Fruit fly (Drosophila melanogaster) whole organism, prepupa: Measurements from ENCODE around the gene kibra.
A peak's percentile ranks its signal among the peaks of the same experiment; 100 is the strongest.

Source experiments
- CG10631 ChIP-seq: fragments of 200-800 bp; sonication (Bioruptor generic); optimal IDR thresholded peaks from 2 replicates; lab custom pipeline; 2016; ENCODE audit warnings: missing biosample characterization, missing genetic modification characterization
- CG10669 ChIP-seq: fragments of 200-800 bp; sonication (Bioruptor generic); optimal IDR thresholded peaks from 3 replicates; lab custom pipeline; 2018; ENCODE audit warnings: missing biosample characterization, mild to moderate bottlenecking, missing genetic modification characterization, moderate library complexity
- CG11762 ChIP-seq: fragments of 200-800 bp; sonication (Bioruptor generic); optimal IDR thresholded peaks from 3 replicates; lab custom pipeline; 2016; ENCODE audit warnings: missing biosample characterization, missing genetic modification characterization; ENCODE audit not compliant: insufficient read depth
- CG11902 ChIP-seq: fragments of 200-800 bp; sonication (Bioruptor generic); optimal IDR thresholded peaks from 3 replicates; lab custom pipeline; 2016; ENCODE audit warnings: missing biosample characterization, missing genetic modification characterization
- CG15336 ChIP-seq: fragments of 200-800 bp; sonication (Bioruptor generic); IDR thresholded peaks from 2 replicates; pipeline ENCODE4 v1.3.6; 2022; ENCODE audit warnings: missing biosample characterization, missing genetic modification characterization
- CG1621 ChIP-seq: fragments of 200-800 bp; sonication (Bioruptor generic); optimal IDR thresholded peaks from 3 replicates; lab custom pipeline; 2018; ENCODE audit warnings: missing biosample characterization, mild to moderate bottlenecking, missing genetic modification characterization
- CG16779 ChIP-seq: fragments of 200-800 bp; sonication (Bioruptor generic); optimal IDR thresholded peaks from 3 replicates; lab custom pipeline; 2017; ENCODE audit warnings: missing biosample characterization, mild to moderate bottlenecking, missing genetic modification characterization
- CG3032 ChIP-seq: fragments of 200-800 bp; optimal IDR thresholded peaks from 2 replicates; lab custom pipeline; 2019; ENCODE audit warnings: missing biosample characterization, mild to moderate bottlenecking, missing genetic modification characterization, moderate library complexity
- CG32006 ChIP-seq: fragments of 200-800 bp; sonication (Bioruptor generic); optimal IDR thresholded peaks from 3 replicates; lab custom pipeline; 2017; ENCODE audit warnings: missing biosample characterization, mild to moderate bottlenecking, missing genetic modification characterization
- CG34406 ChIP-seq: fragments of 200-800 bp; sonication (Bioruptor generic); optimal IDR thresholded peaks from 3 replicates; lab custom pipeline; 2016; ENCODE audit warnings: missing biosample characterization, missing genetic modification characterization
- CG4318 ChIP-seq: fragments of 200-800 bp; sonication (Bioruptor generic); optimal IDR thresholded peaks from 3 replicates; lab custom pipeline; 2017; ENCODE audit warnings: missing biosample characterization, mild to moderate bottlenecking, missing genetic modification characterization
- CG6163 ChIP-seq: fragments of 200-800 bp; sonication (Bioruptor generic); IDR thresholded peaks from 3 replicates; pipeline ENCODE4 v1.3.6; 2022; ENCODE audit warnings: missing biosample characterization, missing genetic modification characterization
- CG6276 ChIP-seq: fragments of 200-800 bp; sonication (Bioruptor generic); optimal IDR thresholded peaks from 2 replicates; lab custom pipeline; 2017; ENCODE audit warnings: missing biosample characterization, mild to moderate bottlenecking, missing genetic modification characterization
- CG6808 ChIP-seq: fragments of 200-800 bp; sonication (Bioruptor generic); optimal IDR thresholded peaks from 3 replicates; lab custom pipeline; 2017; ENCODE audit warnings: missing biosample characterization, missing genetic modification characterization, mild to moderate bottlenecking, moderate library complexity, missing genetic modification reagents
- CG6854 ChIP-seq: fragments of 200-800 bp; sonication (Bioruptor generic); optimal IDR thresholded peaks from 2 replicates; lab custom pipeline; 2017; ENCODE audit warnings: missing biosample characterization, mild to moderate bottlenecking, missing genetic modification characterization
- CG7368 ChIP-seq: fragments of 200-800 bp; sonication (Bioruptor generic); optimal IDR thresholded peaks from 3 replicates; lab custom pipeline; 2016; ENCODE audit warnings: missing biosample characterization, missing genetic modification characterization
- CG8319 ChIP-seq: fragments of 200-800 bp; sonication (Bioruptor generic); optimal IDR thresholded peaks from 3 replicates; lab custom pipeline; 2016; ENCODE audit warnings: missing biosample characterization, missing genetic modification characterization
- CG8632 ChIP-seq: fragments of 200-800 bp; sonication (Bioruptor generic); optimal IDR thresholded peaks from 3 replicates; lab custom pipeline; 2016; ENCODE audit warnings: missing biosample characterization, missing genetic modification characterization
- CG9139 ChIP-seq: fragments of 200-800 bp; sonication (Bioruptor generic); optimal IDR thresholded peaks from 3 replicates; lab custom pipeline; 2017; ENCODE audit warnings: missing biosample characterization, mild to moderate bottlenecking, missing genetic modification characterization
- Eip75B ChIP-seq: fragments of 200-800 bp; sonication (Bioruptor generic); optimal IDR thresholded peaks from 3 replicates; lab custom pipeline; 2016; ENCODE audit warnings: missing biosample characterization, missing genetic modification characterization
- Eip78C ChIP-seq: fragments of 200-800 bp; sonication (Bioruptor generic); peaks from one replicate; lab custom pipeline; 2016; ENCODE audit warnings: missing biosample characterization, missing genetic modification characterization
- Eip93F ChIP-seq: fragments of 200-800 bp; sonication (Bioruptor generic); optimal IDR thresholded peaks from 2 replicates; lab custom pipeline; 2016; ENCODE audit warnings: missing biosample characterization, mild to moderate bottlenecking, missing genetic modification characterization
- Ets21C ChIP-seq: fragments of 200-800 bp; sonication (Bioruptor generic); optimal IDR thresholded peaks from 3 replicates; lab custom pipeline; 2016; ENCODE audit warnings: missing biosample characterization, missing genetic modification characterization
- Ets96B ChIP-seq: fragments of 200-800 bp; optimal IDR thresholded peaks from 2 replicates; lab custom pipeline; 2019; ENCODE audit warnings: missing biosample characterization, mild to moderate bottlenecking, missing genetic modification characterization, moderate library complexity
- Gug ChIP-seq: fragments of 200-800 bp; sonication (Bioruptor generic); IDR thresholded peaks from 2 replicates; pipeline ENCODE4 v1.3.6; 2022; ENCODE audit warnings: missing biosample characterization, missing genetic modification characterization
- Hr39 ChIP-seq: fragments of 200-800 bp; sonication (Bioruptor generic); optimal IDR thresholded peaks from 2 replicates; lab custom pipeline; 2016; ENCODE audit warnings: missing biosample characterization, missing genetic modification characterization
- Hr4 ChIP-seq: fragments of 200-800 bp; sonication (Bioruptor generic); optimal IDR thresholded peaks from 3 replicates; lab custom pipeline; 2016; ENCODE audit warnings: missing biosample characterization, missing genetic modification characterization
- Lpt ChIP-seq: fragments of 200-800 bp; sonication (Bioruptor generic); optimal IDR thresholded peaks from 3 replicates; lab custom pipeline; 2016; ENCODE audit warnings: missing biosample characterization, missing genetic modification characterization
- Met ChIP-seq: fragments of 200-800 bp; sonication (Bioruptor generic); optimal IDR thresholded peaks from 3 replicates; lab custom pipeline; 2016; ENCODE audit warnings: missing biosample characterization, missing genetic modification characterization
- OdsH ChIP-seq: fragments of 200-800 bp; sonication (Bioruptor generic); optimal IDR thresholded peaks from 3 replicates; lab custom pipeline; 2016; ENCODE audit warnings: missing biosample characterization, missing genetic modification characterization
- Smox ChIP-seq: fragments of 200-800 bp; sonication (Bioruptor generic); optimal IDR thresholded peaks from 3 replicates; lab custom pipeline; 2016; ENCODE audit warnings: missing biosample characterization, missing genetic modification characterization
- Sox102F ChIP-seq: fragments of 200-800 bp; sonication (Bioruptor generic); optimal IDR thresholded peaks from 2 replicates; lab custom pipeline; 2016; ENCODE audit warnings: missing biosample characterization, mild to moderate bottlenecking, missing genetic modification characterization
- achi ChIP-seq: fragments of 200-800 bp; sonication (Bioruptor generic); optimal IDR thresholded peaks from 3 replicates; lab custom pipeline; 2016; ENCODE audit warnings: missing biosample characterization, missing genetic modification characterization
- acj6 ChIP-seq: fragments of 200-800 bp; sonication (Bioruptor generic); optimal IDR thresholded peaks from 3 replicates; lab custom pipeline; 2016; ENCODE audit warnings: missing biosample characterization, missing genetic modification characterization
- cyc ChIP-seq: fragments of 200-800 bp; sonication (Bioruptor generic); optimal IDR thresholded peaks from 3 replicates; lab custom pipeline; 2016; ENCODE audit warnings: missing biosample characterization, missing genetic modification characterization
- dac ChIP-seq: fragments of 200-800 bp; sonication (Bioruptor generic); optimal IDR thresholded peaks from 2 replicates; lab custom pipeline; 2017; ENCODE audit warnings: missing biosample characterization, mild to moderate bottlenecking, missing genetic modification characterization
- eg ChIP-seq: fragments of 200-800 bp; sonication (Bioruptor generic); IDR thresholded peaks from 3 replicates; pipeline ENCODE4 v1.3.6; 2022; ENCODE audit warnings: missing biosample characterization, missing genetic modification characterization
- esn ChIP-seq: fragments of 200-800 bp; sonication (Bioruptor generic); optimal IDR thresholded peaks from 2 replicates; lab custom pipeline; 2016; ENCODE audit warnings: missing biosample characterization, mild to moderate bottlenecking, missing genetic modification characterization, moderate library complexity
- fd59A ChIP-seq: fragments of 200-800 bp; sonication (Bioruptor generic); optimal IDR thresholded peaks from 2 replicates; lab custom pipeline; 2017; ENCODE audit warnings: missing biosample characterization, mild to moderate bottlenecking, missing genetic modification characterization, missing genetic modification reagents
- fd85E ChIP-seq: fragments of 200-800 bp; sonication (Bioruptor generic); optimal IDR thresholded peaks from 3 replicates; lab custom pipeline; 2016; ENCODE audit warnings: missing biosample characterization, missing genetic modification characterization
- fkh ChIP-seq: fragments of 200-800 bp; sonication (Bioruptor generic); optimal IDR thresholded peaks from 3 replicates; lab custom pipeline; 2017; ENCODE audit warnings: missing biosample characterization, mild to moderate bottlenecking, missing genetic modification characterization, moderate library complexity
- pdm3 ChIP-seq: fragments of 200-800 bp; sonication (Bioruptor generic); optimal IDR thresholded peaks from 3 replicates; lab custom pipeline; 2016; ENCODE audit warnings: missing biosample characterization, missing genetic modification characterization
- spab ChIP-seq: fragments of 200-800 bp; sonication (Bioruptor generic); optimal IDR thresholded peaks from 2 replicates; lab custom pipeline; 2017; ENCODE audit warnings: missing biosample characterization, mild to moderate bottlenecking, missing genetic modification characterization, missing genetic modification reagents
- svp ChIP-seq: fragments of 200-800 bp; sonication (Bioruptor generic); peaks from one replicate; lab custom pipeline; 2016; ENCODE audit warnings: missing biosample characterization, missing genetic modification characterization
- topi ChIP-seq: fragments of 200-800 bp; sonication (Bioruptor generic); optimal IDR thresholded peaks from 3 replicates; lab custom pipeline; 2016; ENCODE audit warnings: missing biosample characterization, missing genetic modification characterization

kibra gene

DNA sequence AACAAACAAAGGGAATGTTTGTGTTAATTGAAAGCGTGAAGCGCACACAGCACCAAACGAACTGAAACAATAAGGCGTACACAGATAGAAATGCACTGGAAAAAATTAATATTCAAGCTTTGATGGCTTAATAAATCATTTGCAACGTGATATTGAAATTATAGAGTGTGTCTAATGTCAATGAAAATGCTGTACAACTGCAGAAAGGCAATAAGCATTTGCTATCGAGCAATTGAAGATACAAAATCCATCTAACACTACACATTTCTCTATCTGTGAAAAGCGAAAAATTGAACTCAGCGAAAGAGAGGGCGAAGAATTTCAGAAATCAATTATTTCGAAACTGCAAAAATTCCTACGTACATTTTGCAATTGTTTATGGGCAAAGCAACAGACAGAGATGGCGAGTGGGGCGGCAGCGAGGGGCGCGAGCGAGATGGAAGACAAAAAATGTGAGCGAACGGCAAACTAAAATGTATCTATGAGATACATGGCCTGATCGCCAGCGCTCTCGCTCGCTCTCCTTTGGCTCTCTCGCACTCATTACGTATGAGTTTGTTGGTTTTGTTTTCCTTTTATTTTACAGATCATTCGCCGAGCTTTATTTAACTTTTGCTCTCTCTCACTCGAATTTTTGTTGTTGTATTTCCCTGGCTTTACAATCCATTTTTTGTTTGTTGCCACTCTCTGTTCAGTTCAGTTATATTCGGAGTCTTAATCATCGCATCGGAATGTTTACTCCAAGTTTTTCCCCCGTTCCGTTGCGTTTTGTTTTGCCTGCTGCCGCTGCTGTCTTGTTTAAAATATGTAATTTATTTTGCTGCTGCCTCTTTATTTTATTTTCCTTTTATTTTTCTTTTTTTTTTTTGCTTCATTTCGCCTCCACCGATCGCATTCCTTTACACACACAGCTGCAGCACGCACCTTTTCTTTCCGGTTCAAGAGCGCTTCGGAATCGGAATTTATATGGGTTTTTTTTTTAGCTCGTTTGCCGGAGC lies 1.8 kb downstream of the kibra start (continued):
- TF ChIP-seq Eip93F (peak; percentile 14), fd85E (GFP tag; lab: Kevin White, UChicago) (peak; percentile 27), CG4318 (GFP tag; lab: Kevin White, UChicago) (peak; percentile 57), CG6854 (GFP tag; lab: Kevin White, UChicago) (no peak), Smox (GFP tag; lab: Kevin White, UChicago) (peak; percentile 60), CG9139 (GFP tag; lab: Kevin White, UChicago) (no peak), spab (GFP tag; lab: Kevin White, UChicago) (no peak), topi (GFP tag; lab: Kevin White, UChicago) (peak; percentile 71), esn (peak; percentile 80), CG16779 (tag; lab: Kevin White, UChicago) (no peak), Hr39 (GFP tag; lab: Kevin White, UChicago) (peak; percentile 79), CG11762 (GFP tag; lab: Kevin White, UChicago) (peak; percentile 26), Ets21C (GFP tag; lab: Kevin White, UChicago) (peak; percentile 53), CG34406 (GFP tag; lab: Kevin White, UChicago) (peak; percentile 66), acj6 (GFP tag; lab: Kevin White, UChicago) (peak; percentile 63), fkh (GFP tag; lab: Kevin White, UChicago) (peak; percentile 59), CG8632 (peak; percentile 47), Eip75B (GFP tag; lab: Kevin White, UChicago) (peak; percentile 44), eg (GFP tag; lab: Robert Waterston, UW) (peak; percentile 67), Eip78C (GFP tag; lab: Kevin White, UChicago) (peak; percentile 94), achi (peak; percentile 62), Ets96B (peak; percentile 50), Hr4 (GFP tag; lab: Kevin White, UChicago) (peak; percentile 68), Met (GFP tag; lab: Kevin White, UChicago) (peak; percentile 74), Gug (GFP tag; lab: Robert Waterston, UW) (peak; percentile 53; the same call in 1 of the 2 replicates), OdsH (peak; percentile 62), dac (GFP tag; lab: Kevin White, UChicago) (peak; percentile 52), CG10669 (peak; percentile 20)

DNA sequence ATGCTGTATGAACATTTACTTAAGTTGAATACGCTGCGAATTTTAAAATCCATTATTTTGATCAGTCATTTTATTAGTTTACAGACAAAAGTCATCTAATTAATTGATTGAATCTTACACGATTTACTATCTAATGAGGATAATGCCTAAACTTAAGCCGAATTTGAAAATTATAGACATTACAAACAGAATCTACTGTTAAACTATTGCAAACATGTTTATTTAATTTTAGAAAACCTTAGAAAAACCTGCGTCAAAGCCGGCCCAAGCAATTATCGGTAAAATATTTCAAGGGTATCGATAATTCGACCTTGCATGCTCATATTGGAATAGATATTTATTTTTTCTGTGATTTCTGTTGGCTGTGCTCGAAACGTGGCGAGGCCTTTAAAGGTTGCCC lies 3.2 kb downstream of the kibra start:
- TF ChIP-seq Eip93F = no peak
- peak; percentile 32 for TF ChIP-seq Hr4 (GFP tag; lab: Kevin White, UChicago)
- peak; percentile 33 for TF ChIP-seq CG32006
- TF ChIP-seq Eip78C (GFP tag; lab: Kevin White, UChicago) = peak; percentile 75
- no peak for TF ChIP-seq CG15336 (GFP tag; lab: Robert Waterston, UW)
- TF ChIP-seq CG10631 (GFP tag; lab: Kevin White, UChicago) = no peak
- TF ChIP-seq fkh (GFP tag; lab: Kevin White, UChicago) = peak; percentile 16

DNA sequence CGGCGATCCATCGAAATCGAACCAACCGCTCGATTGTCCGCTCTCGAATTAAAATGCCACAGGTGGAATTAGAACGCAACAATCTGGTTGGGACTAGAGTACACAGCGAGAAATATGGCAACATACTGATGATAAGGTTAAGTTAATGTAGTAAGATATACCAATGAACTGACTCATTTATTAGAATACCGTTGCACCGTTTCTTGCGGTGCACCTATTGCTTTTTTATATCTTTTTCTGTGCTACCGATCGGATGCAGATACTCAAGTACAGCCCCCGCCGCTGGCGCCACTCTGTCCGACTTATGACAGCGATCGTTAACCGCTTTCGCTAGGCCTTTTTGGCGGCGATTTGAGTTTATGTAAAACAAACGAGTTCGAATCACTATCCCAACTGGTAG lies 3.9 kb downstream of the kibra start:
- no peak for TF ChIP-seq CG34406 (GFP tag; lab: Kevin White, UChicago)
- TF ChIP-seq CG1621 (tag; lab: Kevin White, UChicago) = no peak
- peak; percentile 65 for TF ChIP-seq Gug (GFP tag; lab: Robert Waterston, UW)
- TF ChIP-seq Smox (GFP tag; lab: Kevin White, UChicago) = no peak
- TF ChIP-seq OdsH = peak; percentile 59
- no peak for TF ChIP-seq spab (GFP tag; lab: Kevin White, UChicago)
- TF ChIP-seq CG3032 (tag; lab: Kevin White, UChicago) = no peak
- TF ChIP-seq svp (GFP tag; lab: Kevin White, UChicago) = peak; percentile 18
- TF ChIP-seq CG6276 (GFP tag; lab: Kevin White, UChicago) = peak; percentile 61
- peak; percentile 50 for TF ChIP-seq Lpt (GFP tag; lab: Kevin White, UChicago)
- TF ChIP-seq CG6163 (GFP tag; lab: Robert Waterston, UW) = peak; percentile 78; the same call in 2 of the 3 replicates
- no peak for TF ChIP-seq Sox102F (GFP tag; lab: Kevin White, UChicago)
- TF ChIP-seq dac (GFP tag; lab: Kevin White, UChicago) = peak; percentile 50
- no peak for TF ChIP-seq CG10669
- no peak for TF ChIP-seq CG8319 (GFP tag; lab: Kevin White, UChicago)
- TF ChIP-seq fd59A (GFP tag; lab: Kevin White, UChicago) = peak; percentile 7
- no peak for TF ChIP-seq CG6854 (GFP tag; lab: Kevin White, UChicago)
- peak; percentile 39 for TF ChIP-seq pdm3 (GFP tag; lab: Kevin White, UChicago)
- TF ChIP-seq CG32006 = peak; percentile 89
- no peak for TF ChIP-seq topi (GFP tag; lab: Kevin White, UChicago)
- no peak for TF ChIP-seq cyc
- TF ChIP-seq CG9139 (GFP tag; lab: Kevin White, UChicago) = no peak
- TF ChIP-seq CG11902 (GFP tag; lab: Kevin White, UChicago) = no peak
- TF ChIP-seq CG6808 (GFP tag; lab: Kevin White, UChicago) = no peak
- TF ChIP-seq CG7368 (GFP tag; lab: Kevin White, UChicago) = no peak
